Worm (Caenorhabditis elegans) whole organism, midembryonic: Measurements from ENCODE around the gene nlp-29.

ENCODE experiments used
- T22C8.4 ChIP-seq: fragments of 200-800 bp; sonication (Bioruptor generic); IDR thresholded peaks from 2 replicates; pipeline ENCODE4 v1.3.6; 2022; ENCODE audit warnings: missing genetic modification characterization, missing compliant biosample characterization
- cog-1 ChIP-seq: sonication (generic microtip); optimal IDR thresholded peaks from 2 replicates; lab custom pipeline; 2016; ENCODE audit warnings: missing genetic modification characterization, missing compliant biosample characterization
- flt-1 ChIP-seq: fragments of 200-800 bp; sonication (Bioruptor generic); IDR thresholded peaks from 2 replicates; pipeline ENCODE4 v1.3.6; 2022; ENCODE audit warnings: missing genetic modification characterization, missing compliant biosample characterization
- klf-2 ChIP-seq: fragments of 200-800 bp; sonication (Bioruptor generic); conservative IDR thresholded peaks from 2 replicates; pipeline ENCODE4 v1.3.6; 2022; ENCODE audit warnings: missing genetic modification reagents, missing genetic modification characterization, missing compliant biosample characterization
- med-1 ChIP-seq: sonication (generic microtip); optimal IDR thresholded peaks from 2 replicates; lab custom pipeline; 2017; ENCODE audit warnings: missing genetic modification characterization, mild to moderate bottlenecking, missing compliant biosample characterization, antibody characterized with exemption, missing genetic modification reagents; ENCODE audit not compliant: insufficient read depth
- ref-1 ChIP-seq: fragments of 200-800 bp; sonication (Bioruptor generic); conservative IDR thresholded peaks from 2 replicates; pipeline ENCODE4 v1.3.6; 2022; ENCODE audit warnings: missing genetic modification reagents, missing genetic modification characterization, missing compliant biosample characterization
- tab-1 ChIP-seq: fragments of 200-800 bp; sonication (Bioruptor generic); IDR thresholded peaks from 2 replicates; pipeline ENCODE4 v1.3.6; 2022; ENCODE audit warnings: missing genetic modification characterization, missing compliant biosample characterization
- ztf-23 ChIP-seq: fragments of 200-800 bp; sonication (Bioruptor generic); IDR thresholded peaks from 2 replicates; pipeline ENCODE4 v1.3.6; 2022; ENCODE audit warnings: missing genetic modification reagents, missing genetic modification characterization, missing compliant biosample characterization
- ztf-29 ChIP-seq: fragments of 200-800 bp; sonication (Bioruptor generic); IDR thresholded peaks from 2 replicates; pipeline ENCODE4 v1.3.6; 2022; ENCODE audit warnings: missing genetic modification reagents, missing genetic modification characterization, missing compliant biosample characterization

- TF ChIP-seq tab-1 (no peak), ztf-29 (no peak), med-1 (GFP tag; lab: Kevin White, UChicago) (no peak), ref-1 (GFP tag; lab: Robert Waterston, UW) (no peak), ztf-23 (GFP tag; lab: Robert Waterston, UW) (no peak), flt-1 (GFP tag; lab: Robert Waterston, UW) (no peak), cog-1 (no peak), T22C8.4 (GFP tag; lab: Robert Waterston, UW) (no peak), klf-2 (GFP tag; lab: Robert Waterston, UW) (no peak)
Measured at ce11 chrV:3969664-3970063, 14.6 kb upstream of the nlp-29 start.
